Worm (Caenorhabditis elegans): ENCODE data around the gene mrps-18.C.

The mrps-18.C gene

DNA sequence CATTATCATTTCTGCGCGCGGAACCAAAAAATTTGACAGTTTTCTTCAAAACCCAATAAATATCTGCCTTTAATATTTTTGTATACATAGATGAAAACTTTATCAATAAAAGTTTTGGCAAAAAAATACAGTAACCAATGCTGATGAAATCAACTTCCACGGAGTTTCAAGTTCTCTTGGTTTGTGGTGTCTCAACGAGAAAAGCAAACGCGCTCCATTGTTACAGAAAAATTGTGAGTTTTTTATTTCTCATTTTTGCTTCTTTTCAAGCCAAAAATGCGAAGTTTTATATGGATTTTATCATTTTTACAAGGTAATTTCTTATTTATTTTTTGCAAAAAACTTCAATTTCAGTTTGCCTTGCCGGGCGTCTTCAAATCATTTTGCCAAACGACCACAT, 1.3 kb upstream of the mrps-18.C start, which contains the start of gene T14B4.3 (continued):
- TF ChIP-seq F13H6.1 (tag; optimal IDR thresholded peaks at IDR 0.05): peak; percentile 67
- TF ChIP-seq C08G9.2 (tag; optimal IDR thresholded peaks at IDR 0.05): peak; percentile 80
- TF ChIP-seq lim-6 (tag; optimal IDR thresholded peaks at IDR 0.05): peak; percentile 48
- peak; percentile 84 for TF ChIP-seq fax-1 (tag; optimal IDR thresholded peaks at IDR 0.05)
- peak; percentile 8 for TF ChIP-seq pqm-1 (tag; optimal IDR thresholded peaks at IDR 0.05)
- no peak for TF ChIP-seq lin-11 (tag; optimal IDR thresholded peaks at IDR 0.05)
- TF ChIP-seq rnt-1 (tag; optimal IDR thresholded peaks at IDR 0.05): peak; percentile 49
- TF ChIP-seq ceh-2 (tag; optimal IDR thresholded peaks at IDR 0.05): peak; percentile 78

DNA sequence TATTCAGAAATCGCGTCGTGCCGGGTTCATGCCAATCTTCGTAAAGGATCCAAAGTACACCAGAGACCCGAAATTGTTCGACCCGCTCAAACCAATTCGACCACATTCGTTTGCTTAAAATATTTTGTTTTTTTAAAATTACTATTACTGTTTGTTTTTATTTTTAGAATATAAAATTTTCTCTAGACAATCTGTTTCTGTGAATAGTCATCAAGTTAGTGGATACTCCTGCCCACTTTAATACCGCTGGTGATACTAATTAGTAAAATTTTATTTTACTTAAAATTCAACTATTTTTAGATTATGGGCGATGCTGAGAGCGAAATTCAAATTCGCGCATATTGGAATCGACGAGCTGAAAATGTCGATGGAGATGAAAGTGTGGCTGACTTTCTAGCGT, 601 bp downstream of the mrps-18.C start, which contains the start of gene T14B4.1:
T14B4.1 (plus strand) TSS at position 301 of the 400 bp plus-strand sequence.
- TF ChIP-seq dmd-4 (tag; optimal IDR thresholded peaks at IDR 0.05; ENCODE audit: borderline replicate concordance) (no peak), ttx-3 (tag; optimal IDR thresholded peaks at IDR 0.05) (no peak), sdc-2 (tag; optimal IDR thresholded peaks at IDR 0.05) (no peak), K02D7.2 (tag; optimal IDR thresholded peaks at IDR 0.05) (no peak), tbx-2 (tag; optimal IDR thresholded peaks at IDR 0.05) (no peak)

DNA sequence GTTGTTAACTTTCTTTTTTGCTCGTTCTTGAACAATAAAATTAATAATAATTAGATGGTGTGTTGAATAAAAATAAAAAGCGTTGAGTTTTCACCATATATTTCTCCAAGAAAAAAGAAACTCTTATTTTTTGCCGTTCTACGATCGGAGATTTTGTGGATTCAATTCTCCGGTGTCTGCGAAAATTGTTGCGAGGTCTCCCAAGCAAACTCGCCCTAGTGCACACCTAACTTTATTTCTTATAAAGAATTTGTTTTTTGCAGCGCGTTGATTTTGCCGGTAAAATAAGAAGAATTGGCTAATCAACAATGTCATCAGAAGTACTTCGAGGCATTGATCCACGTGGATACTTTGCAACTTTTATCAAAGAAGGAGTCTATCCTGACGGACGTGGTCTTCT, 5.4 kb downstream of the mrps-18.C start, which contains the start of gene exos-8:
exos-8 (plus strand) TSS at position 264 of the 400 bp plus-strand sequence.
- TF ChIP-seq nhr-232 (tag; optimal IDR thresholded peaks at IDR 0.05) (no peak), elt-2 (tag; optimal IDR thresholded peaks at IDR 0.05) (no peak), T23F11.4 (GFP tag; optimal IDR thresholded peaks at IDR 0.05) (peak; percentile 11), ceh-19 (GFP tag; optimal IDR thresholded peaks at IDR 0.05) (peak; percentile 67), zip-5 (tag; optimal IDR thresholded peaks at IDR 0.05) (peak; percentile 91), unc-86 (tag; optimal IDR thresholded peaks at IDR 0.05) (peak; percentile 49), hlh-15 (tag; optimal IDR thresholded peaks at IDR 0.05) (peak; percentile 38), lim-6 (tag; optimal IDR thresholded peaks at IDR 0.05) (peak; percentile 74), ets-4 (tag; optimal IDR thresholded peaks at IDR 0.05) (peak; percentile 76), sox-2 (GFP tag; IDR thresholded peaks at IDR 0.05) (no peak), tbx-2 (tag; optimal IDR thresholded peaks at IDR 0.05) (peak; percentile 96), elt-4 (tag; optimal IDR thresholded peaks at IDR 0.05) (no peak), pax-1 (tag; optimal IDR thresholded peaks at IDR 0.05) (no peak), C08G9.2 (tag; optimal IDR thresholded peaks at IDR 0.05) (peak; percentile 93), gmeb-2 (tag; optimal IDR thresholded peaks at IDR 0.05) (no peak), hlh-8 (tag; optimal IDR thresholded peaks at IDR 0.05) (peak; percentile 76), nhr-11 (tag; optimal IDR thresholded peaks at IDR 0.05) (no peak), ceh-48 (tag; optimal IDR thresholded peaks at IDR 0.05) (no peak), ceh-34 (tag; optimal IDR thresholded peaks at IDR 0.05) (peak; percentile 72), npax-4 (tag; optimal IDR thresholded peaks at IDR 0.05) (no peak), tbx-7 (tag; optimal IDR thresholded peaks at IDR 0.05) (peak; percentile 83), unc-42 (tag; optimal IDR thresholded peaks at IDR 0.05) (peak; percentile 85), pha-2 (tag; optimal IDR thresholded peaks at IDR 0.05) (no peak), ceh-18 (tag; optimal IDR thresholded peaks at IDR 0.05) (peak; percentile 59), ceh-24 (tag; optimal IDR thresholded peaks at IDR 0.05) (no peak), unc-3 (GFP tag; conservative IDR thresholded peaks at IDR 0.05) (no peak), unc-3 (tag; optimal IDR thresholded peaks at IDR 0.05) (peak; percentile 64), lin-11 (tag; optimal IDR thresholded peaks at IDR 0.05) (no peak), syd-9 (tag; optimal IDR thresholded peaks at IDR 0.05) (peak; percentile 49), hlh-13 (GFP tag; optimal IDR thresholded peaks at IDR 0.05) (peak; percentile 21), ama-1 (optimal IDR thresholded peaks at IDR 0.05) (no peak), ceh-2 (tag; optimal IDR thresholded peaks at IDR 0.05) (peak; percentile 90), eyg-1 (tag; optimal IDR thresholded peaks at IDR 0.05) (no peak), pat-9 (tag; optimal IDR thresholded peaks at IDR 0.05) (no peak), ztf-16 (tag; optimal IDR thresholded peaks at IDR 0.05) (peak; percentile 30), hlh-30 (tag; optimal IDR thresholded peaks at IDR 0.05; ENCODE audit: insufficient read depth) (no peak), ceh-22 (tag; optimal IDR thresholded peaks at IDR 0.05) (no peak), ceh-30 (tag; optimal IDR thresholded peaks at IDR 0.05) (no peak), dve-1 (tag; optimal IDR thresholded peaks at IDR 0.05) (no peak), ttx-3 (tag; optimal IDR thresholded peaks at IDR 0.05) (peak; percentile 49), fkh-10 (GFP tag; optimal IDR thresholded peaks at IDR 0.05) (no peak), pqm-1 (tag; optimal IDR thresholded peaks at IDR 0.05) (peak; percentile 56), sdc-2 (tag; optimal IDR thresholded peaks at IDR 0.05) (no peak), sox-4 (tag; optimal IDR thresholded peaks at IDR 0.05) (peak; percentile 28)

Data from whole organism, late embryonic.